Worm (Caenorhabditis elegans): ENCODE measurements around the gene vab-9.
A peak's percentile ranks its signal among the peaks of the same experiment; 100 is the strongest.

Gene vab-9

ce11 chrII:8602337-8602944, 35.1 kb downstream of the vab-9 start, which contains the start of the genes cpf-1 and rpl-26 (continued):
- TF ChIP-seq snu-23 (GFP tag; optimal IDR thresholded peaks at IDR 0.05) (peak; percentile 69), egl-13 (tag; optimal IDR thresholded peaks at IDR 0.05) (no peak), ceh-90 (tag; optimal IDR thresholded peaks at IDR 0.05) (no peak), zip-4 (GFP tag; optimal IDR thresholded peaks at IDR 0.05) (no peak), tbx-2 (tag; optimal IDR thresholded peaks at IDR 0.05) (no peak), nhr-11 (tag; optimal IDR thresholded peaks at IDR 0.05) (no peak), mep-1 (tag; optimal IDR thresholded peaks at IDR 0.05) (peak; percentile 69), efl-3 (GFP tag; optimal IDR thresholded peaks at IDR 0.05) (no peak), lin-39 (tag; optimal IDR thresholded peaks at IDR 0.05) (no peak), fkh-10 (GFP tag; optimal IDR thresholded peaks at IDR 0.05) (no peak), elt-2 (tag; optimal IDR thresholded peaks at IDR 0.05) (no peak), lin-35 (GFP tag; optimal IDR thresholded peaks at IDR 0.05) (peak; percentile 70 to 81), mab-9 (GFP tag; IDR thresholded peaks at IDR 0.05) (no peak), ceh-63 (GFP tag; optimal IDR thresholded peaks at IDR 0.05) (no peak), unc-98 (GFP tag; IDR thresholded peaks at IDR 0.05) (no peak), ceh-82 (tag; optimal IDR thresholded peaks at IDR 0.05) (peak; percentile 10 to 61 (median 23)), sox-4 (tag; optimal IDR thresholded peaks at IDR 0.05) (no peak), unc-86 (tag; optimal IDR thresholded peaks at IDR 0.05) (peak; percentile 26), nhr-85 (tag) (peak; percentile 48), C16A3.4 (tag; optimal IDR thresholded peaks at IDR 0.05) (peak; percentile 61), hpl-2 (GFP tag; optimal IDR thresholded peaks at IDR 0.05) (no peak), efl-1 (optimal IDR thresholded peaks at IDR 0.05) (peak; percentile 72 to 73), efl-1 (GFP tag; optimal IDR thresholded peaks at IDR 0.05 in 1 of 2) (peak; percentile 73 to 96), nhr-237 (tag; optimal IDR thresholded peaks at IDR 0.05) (no peak), unc-130 (tag; optimal IDR thresholded peaks at IDR 0.05) (peak; percentile 56), pqm-1 (tag; optimal IDR thresholded peaks at IDR 0.05) (no peak), C04F5.9 (tag; optimal IDR thresholded peaks at IDR 0.05) (no peak), dsc-1 (tag; optimal IDR thresholded peaks at IDR 0.05) (no peak), hlh-4 (tag; optimal IDR thresholded peaks at IDR 0.05) (no peak), elt-3 (tag; optimal IDR thresholded peaks at IDR 0.05) (peak in 1 of 6 experiments; percentile 84), lin-15B (tag; optimal IDR thresholded peaks at IDR 0.05) (peak; percentile 29), nhr-19 (GFP tag; conservative IDR thresholded peaks at IDR 0.05) (peak; percentile 38), nhr-76 (tag; optimal IDR thresholded peaks at IDR 0.05) (no peak)

DNA sequence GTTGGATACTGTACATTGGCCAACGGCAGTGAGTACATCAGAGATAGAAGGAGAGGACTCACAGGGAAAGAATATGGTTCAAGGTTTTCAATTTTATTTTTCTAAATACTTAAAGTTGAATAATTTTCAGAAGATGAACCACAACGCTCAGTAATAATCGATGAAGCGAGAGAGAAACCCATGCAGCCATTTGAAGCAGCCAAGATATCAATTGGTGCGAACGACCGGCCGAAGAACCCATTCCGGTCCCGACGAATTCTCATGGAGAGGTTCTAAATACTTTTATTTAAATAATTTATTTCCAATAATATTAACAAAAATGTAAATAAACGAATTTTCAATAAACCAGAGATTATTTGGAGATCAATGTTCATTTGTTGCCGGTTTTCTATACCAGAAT, 37.4 kb downstream of the vab-9 start, which contains the start of gene pigg-1:
TSS of gene pigg-1 (minus strand) at position 101 of the 400 bp plus-strand sequence.
- TF ChIP-seq aly-2 (tag; optimal IDR thresholded peaks at IDR 0.05) (no peak), ces-1 (GFP tag; optimal IDR thresholded peaks at IDR 0.05) (no peak), mep-1 (tag; optimal IDR thresholded peaks at IDR 0.05) (no peak), swsn-7 (tag; optimal IDR thresholded peaks at IDR 0.05) (no peak), grh-1 (GFP tag; IDR thresholded peaks at IDR 0.05) (no peak), fos-1 (tag; optimal IDR thresholded peaks at IDR 0.05) (no peak), snu-23 (GFP tag; optimal IDR thresholded peaks at IDR 0.05) (no peak), nhr-19 (GFP tag; conservative IDR thresholded peaks at IDR 0.05) (no peak), sox-4 (tag; optimal IDR thresholded peaks at IDR 0.05) (no peak), lsy-2 (tag; optimal IDR thresholded peaks at IDR 0.05) (no peak), lin-13 (GFP tag; optimal IDR thresholded peaks at IDR 0.05) (no peak), nhr-90 (tag; optimal IDR thresholded peaks at IDR 0.05; ENCODE audit: poor library complexity) (no peak), egl-27 (tag; optimal IDR thresholded peaks at IDR 0.05) (no peak), lin-14 (GFP tag; optimal IDR thresholded peaks at IDR 0.05) (no peak), pqm-1 (tag; optimal IDR thresholded peaks at IDR 0.05) (no peak), Y116A8C.19 (tag; optimal IDR thresholded peaks at IDR 0.05; ENCODE audit: borderline replicate concordance) (no peak), elt-3 (tag; optimal IDR thresholded peaks at IDR 0.05) (no peak), egl-13 (tag; optimal IDR thresholded peaks at IDR 0.05) (no peak), dsc-1 (tag; optimal IDR thresholded peaks at IDR 0.05) (no peak)
